Fruit fly (Drosophila melanogaster) whole organism, embryonic: Measurements from ENCODE around the gene CAH9.

ENCODE experiments used
- Abd-B ChIP-seq: fragments of 200-800 bp; sonication (Bioruptor generic); optimal IDR thresholded peaks from 2 replicates; lab custom pipeline; 2018; ENCODE audit warnings: missing biosample characterization, mild to moderate bottlenecking, missing genetic modification characterization, moderate library complexity
- CG10209 ChIP-seq: fragments of 200-800 bp; sonication (Bioruptor generic); optimal IDR thresholded peaks from 3 replicates; lab custom pipeline; 2017; ENCODE audit warnings: missing biosample characterization, mild to moderate bottlenecking, missing genetic modification characterization, missing genetic modification reagents
- CG10979 ChIP-seq: fragments of 200-800 bp; sonication (Bioruptor generic); optimal IDR thresholded peaks from 2 replicates; lab custom pipeline; 2018; ENCODE audit warnings: missing biosample characterization, mild to moderate bottlenecking, missing genetic modification characterization, moderate library complexity
- CG11093 ChIP-seq: fragments of 200-800 bp; sonication (Bioruptor generic); IDR thresholded peaks from 3 replicates; pipeline ENCODE4 v1.3.6; 2022; ENCODE audit warnings: missing biosample characterization, missing genetic modification characterization
- CG11456 ChIP-seq: fragments of 200-800 bp; sonication (Bioruptor generic); IDR thresholded peaks from 3 replicates; pipeline ENCODE4 v1.3.6; 2022; ENCODE audit warnings: missing biosample characterization, missing genetic modification characterization
- CG11723 ChIP-seq: fragments of 200-800 bp; sonication (Bioruptor generic); optimal IDR thresholded peaks from 2 replicates; lab custom pipeline; 2017; ENCODE audit warnings: missing biosample characterization, mild to moderate bottlenecking, missing genetic modification characterization
- CG14441 ChIP-seq: fragments of 200-800 bp; sonication (Bioruptor generic); IDR thresholded peaks from 2 replicates; pipeline ENCODE4 v1.3.6; 2022; ENCODE audit warnings: missing biosample characterization, missing genetic modification characterization
- CG14860 ChIP-seq: fragments of 200-800 bp; sonication (Bioruptor generic); IDR thresholded peaks from 3 replicates; pipeline ENCODE4 v1.3.6; 2022; ENCODE audit warnings: missing biosample characterization, missing genetic modification characterization; ENCODE audit not compliant: partially characterized antibody
- CG14965 ChIP-seq: fragments of 200-800 bp; sonication (Bioruptor generic); optimal IDR thresholded peaks from 2 replicates; lab custom pipeline; 2016; ENCODE audit warnings: missing biosample characterization, missing genetic modification characterization, borderline replicate concordance
- CG15696 ChIP-seq: fragments of 200-800 bp; sonication (Bioruptor generic); optimal IDR thresholded peaks from 2 replicates; lab custom pipeline; 2019; ENCODE audit warnings: missing biosample characterization, mild to moderate bottlenecking, missing genetic modification characterization, moderate library complexity
- CG1603 ChIP-seq: fragments of 200-800 bp; sonication (Bioruptor generic); optimal IDR thresholded peaks from 2 replicates; lab custom pipeline; 2019; ENCODE audit warnings: missing biosample characterization, mild to moderate bottlenecking, missing genetic modification characterization, moderate library complexity
- CG16779 ChIP-seq: fragments of 200-800 bp; sonication (Bioruptor generic); IDR thresholded peaks from 2 replicates; pipeline ENCODE4 v1.3.6; 2022; ENCODE audit warnings: missing biosample characterization, missing genetic modification characterization
- CG17361 ChIP-seq: fragments of 200-800 bp; sonication (Bioruptor generic); IDR thresholded peaks from 3 replicates; pipeline ENCODE4 v1.3.6; 2022; ENCODE audit warnings: missing biosample characterization, missing genetic modification characterization
- CG18476 ChIP-seq: fragments of 200-800 bp; sonication (Bioruptor generic); optimal IDR thresholded peaks from 2 replicates; lab custom pipeline; 2016; ENCODE audit warnings: missing biosample characterization, mild to moderate bottlenecking, missing genetic modification characterization
- CG2712 ChIP-seq: fragments of 200-800 bp; optimal IDR thresholded peaks from 3 replicates; lab custom pipeline; 2019; ENCODE audit warnings: missing biosample characterization, mild to moderate bottlenecking, missing genetic modification characterization, moderate library complexity
- CG32772 ChIP-seq: fragments of 200-800 bp; sonication (Bioruptor generic); IDR thresholded peaks from 2 replicates; pipeline ENCODE4 v1.3.6; 2022; ENCODE audit warnings: missing biosample characterization, missing genetic modification characterization
- CG3847 ChIP-seq: fragments of 200-800 bp; sonication (Bioruptor generic); IDR thresholded peaks from 2 replicates; pipeline ENCODE4 v1.3.6; 2022; ENCODE audit warnings: missing biosample characterization, missing genetic modification characterization
- CG4730 ChIP-seq: fragments of 200-800 bp; sonication (Bioruptor generic); IDR thresholded peaks from 2 replicates; pipeline ENCODE4 v1.3.6; 2022; ENCODE audit warnings: missing biosample characterization, missing genetic modification characterization
- CG5245 ChIP-seq: fragments of 200-800 bp; sonication (Bioruptor generic); optimal IDR thresholded peaks from 3 replicates; lab custom pipeline; 2016; ENCODE audit warnings: missing biosample characterization, missing genetic modification characterization
- CG8089 ChIP-seq: fragments of 200-800 bp; sonication (Bioruptor generic); optimal IDR thresholded peaks from 3 replicates; lab custom pipeline; 2016; ENCODE audit warnings: missing biosample characterization, missing genetic modification characterization
- CG8478 ChIP-seq: fragments of >200 bp; optimal IDR thresholded peaks from 2 replicates; lab custom pipeline; 2018
- CHES-1-like ChIP-seq: fragments of 200-800 bp; sonication (Bioruptor generic); optimal IDR thresholded peaks from 2 replicates; lab custom pipeline; 2016; ENCODE audit warnings: missing biosample characterization, missing genetic modification characterization
- CTCF ChIP-seq: fragments of 200-800 bp; sonication (Bioruptor generic); optimal IDR thresholded peaks from 2 replicates; lab custom pipeline; 2017; ENCODE audit warnings: missing biosample characterization, mild to moderate bottlenecking, missing genetic modification characterization, moderate library complexity
- Dref ChIP-seq: fragments of 200-800 bp; sonication (Bioruptor generic); IDR thresholded peaks from 2 replicates; pipeline ENCODE4 v1.3.6; 2022; ENCODE audit warnings: missing biosample characterization, missing genetic modification characterization
- E2f2 ChIP-seq: fragments of 200-800 bp; sonication (Bioruptor generic); IDR thresholded peaks from 2 replicates; pipeline ENCODE4 v1.3.6; 2022; ENCODE audit warnings: missing biosample characterization, missing genetic modification characterization
- HLH3B ChIP-seq: fragments of 200-800 bp; sonication (Bioruptor generic); IDR thresholded peaks from 2 replicates; pipeline ENCODE4 v1.3.6; 2022; ENCODE audit warnings: missing biosample characterization, missing genetic modification characterization
- HLH4C ChIP-seq: fragments of 200-800 bp; sonication (Bioruptor generic); IDR thresholded peaks from 3 replicates; pipeline ENCODE4 v1.3.6; 2022; ENCODE audit warnings: missing biosample characterization, missing genetic modification characterization; ENCODE audit not compliant: partially characterized antibody
- Kr ChIP-seq: fragments of 200-800 bp; sonication (Bioruptor generic); optimal IDR thresholded peaks from 2 replicates; lab custom pipeline; 2017; ENCODE audit warnings: missing biosample characterization, mild to moderate bottlenecking, missing genetic modification characterization
- Mes4 ChIP-seq: fragments of 200-800 bp; sonication (Bioruptor generic); optimal IDR thresholded peaks from 2 replicates; lab custom pipeline; 2016; ENCODE audit warnings: missing biosample characterization, missing genetic modification characterization
- Nf-YB ChIP-seq: fragments of 200-800 bp; sonication (Bioruptor generic); optimal IDR thresholded peaks from 3 replicates; lab custom pipeline; 2019; ENCODE audit warnings: missing biosample characterization, mild to moderate bottlenecking, missing genetic modification characterization, moderate library complexity
- Pdp1 ChIP-seq, 2 experiments: fragments of 200-800 bp; sonication (Bioruptor generic); optimal IDR thresholded peaks; 3 replicates each; lab custom pipeline; 2016; ENCODE audit warnings: missing biosample characterization in 2 of 2, missing genetic modification characterization in 2 of 2, mild to moderate bottlenecking in 1 of 2, moderate library complexity in 1 of 2
- Scr ChIP-seq: fragments of 200-800 bp; sonication (Bioruptor generic); IDR thresholded peaks from 2 replicates; pipeline ENCODE4 v1.3.6; 2022; ENCODE audit warnings: missing biosample characterization, missing genetic modification characterization; ENCODE audit not compliant: partially characterized antibody
- TFAM ChIP-seq: fragments of 200-800 bp; sonication (Bioruptor generic); optimal IDR thresholded peaks from 2 replicates; lab custom pipeline; 2017; ENCODE audit warnings: missing biosample characterization, missing genetic modification characterization, inconsistent platforms
- chm ChIP-seq: fragments of 200-800 bp; sonication (Bioruptor generic); IDR thresholded peaks from 2 replicates; pipeline ENCODE4 v1.3.6; 2022; ENCODE audit warnings: missing biosample characterization, missing genetic modification characterization
- dmrt11E ChIP-seq: fragments of 200-800 bp; sonication (Bioruptor generic); optimal IDR thresholded peaks from 3 replicates; lab custom pipeline; 2018; ENCODE audit warnings: missing biosample characterization, mild to moderate bottlenecking, missing genetic modification characterization, moderate library complexity
- dpn ChIP-seq, 2 experiments: fragments of 200-800 bp; sonication (Bioruptor generic); optimal IDR thresholded peaks; 3 replicates each; lab custom pipeline; 2016; ENCODE audit warnings: missing biosample characterization in 2 of 2, missing genetic modification characterization in 2 of 2
- gsb-n ChIP-seq: fragments of 200-800 bp; sonication (Bioruptor generic); optimal IDR thresholded peaks from 3 replicates; lab custom pipeline; 2018; ENCODE audit warnings: missing biosample characterization, mild to moderate bottlenecking, missing genetic modification characterization
- hbn ChIP-seq: fragments of 200-800 bp; sonication (Bioruptor generic); IDR thresholded peaks from 2 replicates; pipeline ENCODE4 v1.3.6; 2022; ENCODE audit warnings: missing biosample characterization, missing genetic modification characterization; ENCODE audit not compliant: partially characterized antibody
- hkb ChIP-seq, 2 experiments: fragments of 200-800 bp in 1 of 2; fragments of >200 bp in 1 of 2; sonication (Bioruptor generic) in 1 of 2; IDR thresholded peaks in 1 of 2; optimal IDR thresholded peaks in 1 of 2; 2 replicates each; pipeline versions ENCODE4 v1.3.6 to Lab custom; 2017 to 2022; ENCODE audit warnings: missing biosample characterization in 1 of 2, missing genetic modification characterization in 1 of 2
- ind ChIP-seq: fragments of 200-800 bp; sonication (Bioruptor generic); optimal IDR thresholded peaks from 3 replicates; lab custom pipeline; 2016; ENCODE audit warnings: missing biosample characterization, missing genetic modification characterization
- mld ChIP-seq: fragments of 200-800 bp; sonication (Bioruptor generic); IDR thresholded peaks from 3 replicates; pipeline ENCODE4 v1.3.6; 2022; ENCODE audit warnings: missing biosample characterization, missing genetic modification characterization; ENCODE audit not compliant: partially characterized antibody
- p53 ChIP-seq: fragments of 200-800 bp; sonication (Bioruptor generic); optimal IDR thresholded peaks from 2 replicates; lab custom pipeline; 2016; ENCODE audit warnings: missing biosample characterization, missing genetic modification characterization
- prd ChIP-seq, 3 experiments: fragments of >200 bp in 2 of 3; fragments of 200-800 bp in 1 of 3; sonication (Bioruptor generic) in 1 of 3; optimal IDR thresholded peaks in 2 of 3; IDR thresholded peaks in 1 of 3; 2 replicates in 2 of 3; 3 replicates in 1 of 3; pipeline versions ENCODE4 v1.3.6 to Lab custom; 2017 to 2022; ENCODE audit warnings: missing biosample characterization in 1 of 3, missing genetic modification characterization in 1 of 3
- ranshi ChIP-seq: fragments of 200-800 bp; sonication (Bioruptor generic); IDR thresholded peaks from 2 replicates; pipeline ENCODE4 v1.3.6; 2022; ENCODE audit warnings: missing biosample characterization, missing genetic modification characterization
- shn ChIP-seq: fragments of 200-800 bp; sonication (Bioruptor generic); optimal IDR thresholded peaks from 3 replicates; lab custom pipeline; 2016; ENCODE audit warnings: missing biosample characterization, missing genetic modification characterization
- trh ChIP-seq: fragments of 200-800 bp; sonication (Bioruptor generic); optimal IDR thresholded peaks from 2 replicates; lab custom pipeline; 2016; ENCODE audit warnings: missing biosample characterization, missing genetic modification characterization
- ttk ChIP-seq: fragments of 200-800 bp; sonication (Bioruptor generic); IDR thresholded peaks from 2 replicates; pipeline ENCODE4 v2.1.2; 2022; ENCODE audit warnings: missing biosample characterization, missing genetic modification characterization
- zfh1 ChIP-seq: fragments of 200-800 bp; sonication (Bioruptor generic); IDR thresholded peaks from 3 replicates; pipeline ENCODE4 v1.3.6; 2022; ENCODE audit warnings: missing biosample characterization, missing genetic modification characterization

CAH9 gene

dm6 chr3R:27153062-27153878 is 47.3 kb upstream of the CAH9 start (continued):
- TF ChIP-seq Mes4 (GFP tag; lab: Kevin White, UChicago) (no peak), gsb-n (peak; percentile 35), CG11093 (GFP tag; lab: Robert Waterston, UW) (no peak), CG8089 (GFP tag; lab: Kevin White, UChicago) (no peak), CG4730 (no peak), trh (GFP tag; lab: Kevin White, UChicago) (no peak), CG18476 (GFP tag; lab: Kevin White, UChicago) (no peak), CG10979 (tag; lab: Kevin White, UChicago) (peak; percentile 12), hkb (optimal IDR thresholded peaks at IDR 0.05; lab: Kevin White, UChicago) (no peak), hkb (GFP tag; IDR thresholded peaks at IDR 0.05; lab: Robert Waterston, UW) (0 out of 2 replicates have a peak, but pooled peaks have one; percentile 12), zfh1 (GFP tag; lab: Robert Waterston, UW) (no peak), Kr (GFP tag; lab: Kevin White, UChicago) (no peak), HLH4C (no peak), Nf-YB (GFP tag; lab: Kevin White, UChicago) (peak; percentile 42), CG14965 (GFP tag; lab: Kevin White, UChicago) (no peak), CG11723 (GFP tag; lab: Kevin White, UChicago) (no peak), ind (GFP tag; lab: Kevin White, UChicago) (peak; percentile 48), ttk (GFP tag; lab: Robert Waterston, UW) (0 out of 2 replicates have a peak, but pooled peaks have one; percentile 12), ranshi (GFP tag; lab: Robert Waterston, UW) (peak; percentile 25; the same call in 1 of the 2 replicates), chm (GFP tag; lab: Robert Waterston, UW) (no peak), CG14441 (0 out of 2 replicates have a peak, but pooled peaks have one; percentile 6), CG11456 (GFP tag; lab: Robert Waterston, UW) (no peak), CG15696 (tag; lab: Kevin White, UChicago) (peak; percentile 28), CHES-1-like (GFP tag; lab: Kevin White, UChicago) (peak; percentile 48), CG14860 (GFP tag; lab: Robert Waterston, UW) (no peak), hbn (no peak), E2f2 (GFP tag; lab: Robert Waterston, UW) (no peak), dpn (GFP tag; optimal IDR thresholded peaks at IDR 0.05; lab: Kevin White, UChicago) (peak; percentile 19 to 22), TFAM (GFP tag; lab: Kevin White, UChicago) (no peak), prd (optimal IDR thresholded peaks at IDR 0.05; lab: Kevin White, UChicago) (no peak), prd (GFP tag; IDR thresholded peaks at IDR 0.05; lab: Robert Waterston, UW) (no peak), shn (GFP tag; lab: Kevin White, UChicago) (no peak), CG3847 (GFP tag; lab: Robert Waterston, UW) (0 out of 2 replicates have a peak, but pooled peaks have one; percentile 23), CG16779 (no peak), mld (GFP tag; lab: Robert Waterston, UW) (no peak), CG2712 (tag; lab: Kevin White, UChicago) (peak; percentile 48), HLH3B (no peak), Scr (GFP tag; lab: Robert Waterston, UW) (no peak), Pdp1 (GFP tag; optimal IDR thresholded peaks at IDR 0.05; lab: Kevin White, UChicago) (peak; percentile 33 to 78), dmrt11E (tag; lab: Kevin White, UChicago) (peak; percentile 9), CG1603 (no peak), Abd-B (GFP tag; lab: Kevin White, UChicago) (no peak), CG32772 (no peak), CTCF (no peak), p53 (no peak), CG5245 (GFP tag; lab: Kevin White, UChicago) (no peak), Dref (GFP tag; lab: Robert Waterston, UW) (no peak), CG8478 (lab: Kevin White, UChicago) (no peak), CG10209 (GFP tag; lab: Kevin White, UChicago) (peak; percentile 71), CG17361 (peak; percentile 81)
